Worm (Caenorhabditis elegans) whole organism, L4 larva: ENCODE results near the gene F28A10.5.

Experiments used
- F44E2.7 ChIP-seq: fragments of 200-800 bp; sonication (Bioruptor generic); IDR thresholded peaks from 2 replicates; pipeline ENCODE4 v2.1.2; 2022; ENCODE audit warnings: missing genetic modification characterization, missing compliant biosample characterization
- R02D3.7 ChIP-seq: fragments of 150-350 bp; sonication (generic microtip); optimal IDR thresholded peaks from 3 replicates; lab custom pipeline; 2014; ENCODE audit warnings: missing biosample characterization, missing genetic modification characterization
- Y105C5A.15 ChIP-seq: fragments of 200-800 bp; sonication (Bioruptor generic); IDR thresholded peaks from 2 replicates; pipeline ENCODE4 v1.3.6; 2022; ENCODE audit warnings: missing genetic modification characterization, missing compliant biosample characterization
- Y48G9A.11 ChIP-seq: fragments of 200-800 bp; sonication (Bioruptor generic); IDR thresholded peaks from 2 replicates; pipeline ENCODE4 v1.3.6; 2022; ENCODE audit warnings: missing genetic modification reagents, missing genetic modification characterization, missing compliant biosample characterization
- Y5F2A.4 ChIP-seq: fragments of 200-800 bp; sonication (Bioruptor generic); optimal IDR thresholded peaks from 2 replicates; lab custom pipeline; 2018; ENCODE audit warnings: mild to moderate bottlenecking, missing genetic modification characterization, missing compliant biosample characterization
- arid-1 ChIP-seq: fragments of 200-800 bp; sonication (Bioruptor generic); conservative IDR thresholded peaks from 2 replicates; pipeline ENCODE4 v1.3.6; 2022; ENCODE audit warnings: missing genetic modification reagents, missing genetic modification characterization, missing compliant biosample characterization
- ceh-28 ChIP-seq: fragments of 150-350 bp; optimal IDR thresholded peaks from 2 replicates; lab custom pipeline; 2014; ENCODE audit warnings: missing biosample characterization, missing genetic modification reagents, missing genetic modification characterization
- ceh-32 ChIP-seq: sonication (generic microtip); optimal IDR thresholded peaks from 2 replicates; lab custom pipeline; 2016; ENCODE audit warnings: mild to moderate bottlenecking, missing genetic modification characterization, missing compliant biosample characterization; ENCODE audit not compliant: poor library complexity
- ceh-44 ChIP-seq: fragments of 200-800 bp; sonication (Bioruptor generic); IDR thresholded peaks from 2 replicates; pipeline ENCODE4 v1.3.6; 2022; ENCODE audit warnings: missing genetic modification reagents, missing genetic modification characterization, missing compliant biosample characterization
- ceh-82 ChIP-seq: sonication (generic microtip); optimal IDR thresholded peaks from 2 replicates; lab custom pipeline; 2017; ENCODE audit warnings: missing biosample characterization, missing genetic modification characterization
- ces-1 ChIP-seq: fragments of 150-350 bp; sonication (generic microtip); optimal IDR thresholded peaks from 4 replicates; lab custom pipeline; 2014; ENCODE audit warnings: missing biosample characterization, missing genetic modification reagents, missing genetic modification characterization
- ctbp-1 ChIP-seq: fragments of 200-800 bp; sonication (Bioruptor generic); IDR thresholded peaks from 2 replicates; pipeline ENCODE4 v1.3.6; 2022; ENCODE audit warnings: missing genetic modification reagents, missing genetic modification characterization, missing compliant biosample characterization
- daf-12 ChIP-seq: fragments of 150-350 bp; optimal IDR thresholded peaks from 2 replicates; lab custom pipeline; 2014; ENCODE audit warnings: missing biosample characterization, missing genetic modification reagents, missing genetic modification characterization
- dmd-8 ChIP-seq: fragments of 200-800 bp; sonication (Bioruptor generic); IDR thresholded peaks from 2 replicates; pipeline ENCODE4 v1.3.6; 2022; ENCODE audit warnings: missing genetic modification characterization, missing compliant biosample characterization
- dpl-1 ChIP-seq: fragments of 150-350 bp; optimal IDR thresholded peaks from 2 replicates; lab custom pipeline; 2014; ENCODE audit warnings: missing biosample characterization, missing genetic modification reagents, missing genetic modification characterization
- fkh-10 ChIP-seq: fragments of 150-350 bp; optimal IDR thresholded peaks from 2 replicates; lab custom pipeline; 2014; ENCODE audit warnings: missing biosample characterization, missing genetic modification reagents, missing genetic modification characterization
- gei-8 ChIP-seq: fragments of 200-800 bp; sonication (Bioruptor generic); optimal IDR thresholded peaks from 2 replicates; lab custom pipeline; 2018; ENCODE audit warnings: mild to moderate bottlenecking, missing genetic modification characterization, missing compliant biosample characterization
- jun-1 ChIP-seq: fragments of 150-350 bp; optimal IDR thresholded peaks from 2 replicates; lab custom pipeline; 2014; ENCODE audit warnings: missing biosample characterization, missing genetic modification reagents, missing genetic modification characterization
- lim-7 ChIP-seq: fragments of 200-800 bp; sonication (Bioruptor generic); IDR thresholded peaks from 2 replicates; pipeline ENCODE4 v1.3.6; 2022; ENCODE audit warnings: missing genetic modification characterization, missing compliant biosample characterization
- lsy-2 ChIP-seq, 2 experiments: fragments of 150-350 bp in 1 of 2; sonication (generic microtip) in 1 of 2; optimal IDR thresholded peaks; 2 replicates each; lab custom pipeline; 2014 to 2017; ENCODE audit warnings: missing biosample characterization in 2 of 2, missing genetic modification characterization in 2 of 2
- madf-5 ChIP-seq, 2 experiments: fragments of 200-800 bp; sonication (Bioruptor generic); IDR thresholded peaks; 2 replicates each; pipeline ENCODE4 v1.3.6; 2022; ENCODE audit warnings: missing compliant biosample characterization in 2 of 2, missing genetic modification characterization in 2 of 2
- mdt-29 ChIP-seq: fragments of 200-800 bp; sonication (Bioruptor generic); IDR thresholded peaks from 2 replicates; pipeline ENCODE4 v1.3.6; 2022; ENCODE audit warnings: missing genetic modification reagents, missing genetic modification characterization, missing compliant biosample characterization
- mep-1 ChIP-seq: fragments of 150-350 bp; sonication (generic microtip); optimal IDR thresholded peaks from 3 replicates; lab custom pipeline; 2014; ENCODE audit warnings: missing biosample characterization, missing genetic modification characterization
- mxl-3 ChIP-seq: fragments of 200-800 bp; sonication (Bioruptor generic); optimal IDR thresholded peaks from 2 replicates; lab custom pipeline; 2018; ENCODE audit warnings: mild to moderate bottlenecking, missing genetic modification characterization, missing compliant biosample characterization
- nhr-102 ChIP-seq: sonication (generic microtip); optimal IDR thresholded peaks from 2 replicates; lab custom pipeline; 2016; ENCODE audit warnings: mild to moderate bottlenecking, missing genetic modification characterization, moderate library complexity, missing compliant biosample characterization
- nhr-25 ChIP-seq: sonication (generic microtip); optimal IDR thresholded peaks from 2 replicates; lab custom pipeline; 2017; ENCODE audit warnings: missing genetic modification characterization, mild to moderate bottlenecking, missing compliant biosample characterization, antibody characterized with exemption, moderate library complexity, borderline replicate concordance; ENCODE audit not compliant: insufficient read depth
- nhr-28 ChIP-seq: fragments of 150-350 bp; optimal IDR thresholded peaks from 2 replicates; lab custom pipeline; 2014; ENCODE audit warnings: missing biosample characterization, missing genetic modification characterization
- nhr-6 ChIP-seq: fragments of 150-350 bp; optimal IDR thresholded peaks from 2 replicates; lab custom pipeline; 2014; ENCODE audit warnings: missing biosample characterization, missing genetic modification characterization
- nhr-76 ChIP-seq: fragments of 150-350 bp; optimal IDR thresholded peaks from 2 replicates; lab custom pipeline; 2014; ENCODE audit warnings: missing biosample characterization, missing genetic modification characterization
- nhr-77 ChIP-seq: fragments of 150-350 bp; optimal IDR thresholded peaks from 2 replicates; lab custom pipeline; 2014; ENCODE audit warnings: missing biosample characterization, missing genetic modification characterization
- set-16 ChIP-seq: fragments of 200-800 bp; sonication (Bioruptor generic); IDR thresholded peaks from 2 replicates; pipeline ENCODE4 v1.3.6; 2022; ENCODE audit warnings: missing genetic modification reagents, missing genetic modification characterization, missing compliant biosample characterization
- skn-1 ChIP-seq: fragments of 150-350 bp; optimal IDR thresholded peaks from 2 replicates; lab custom pipeline; 2014; ENCODE audit warnings: missing biosample characterization, missing genetic modification characterization
- snpc-1.2 ChIP-seq: fragments of 200-800 bp; sonication (Bioruptor generic); IDR thresholded peaks from 2 replicates; pipeline ENCODE4 v1.3.6; 2022; ENCODE audit warnings: missing genetic modification reagents, missing genetic modification characterization, missing compliant biosample characterization
- unc-62 ChIP-seq, 3 experiments: fragments of 150-350 bp in 1 of 3; sonication (generic microtip); optimal IDR thresholded peaks in 2 of 3; peaks in 1 of 3; 1 replicate in 1 of 3; 2 replicates in 2 of 3; lab custom pipeline; 2014 to 2017; ENCODE audit warnings: missing biosample characterization in 3 of 3, missing genetic modification characterization in 3 of 3, missing genetic modification reagents in 3 of 3, missing genotype in 1 of 3
- zag-1 ChIP-seq: fragments of 150-350 bp; optimal IDR thresholded peaks from 2 replicates; lab custom pipeline; 2014; ENCODE audit warnings: missing biosample characterization, missing genetic modification characterization
- zfp-2 ChIP-seq: sonication (generic microtip); optimal IDR thresholded peaks from 2 replicates; lab custom pipeline; 2016; ENCODE audit warnings: mild to moderate bottlenecking, missing genetic modification characterization, missing compliant biosample characterization

Gene F28A10.5

ce11 chrII:820519-820918 is 29.9 kb downstream of the F28A10.5 start, which contains the start of gene F46F5.7 (continued):
- TF ChIP-seq ctbp-1 (GFP tag; lab: Robert Waterston, UW) = no peak
- TF ChIP-seq, all 104 proteins: peak for 0

DNA sequence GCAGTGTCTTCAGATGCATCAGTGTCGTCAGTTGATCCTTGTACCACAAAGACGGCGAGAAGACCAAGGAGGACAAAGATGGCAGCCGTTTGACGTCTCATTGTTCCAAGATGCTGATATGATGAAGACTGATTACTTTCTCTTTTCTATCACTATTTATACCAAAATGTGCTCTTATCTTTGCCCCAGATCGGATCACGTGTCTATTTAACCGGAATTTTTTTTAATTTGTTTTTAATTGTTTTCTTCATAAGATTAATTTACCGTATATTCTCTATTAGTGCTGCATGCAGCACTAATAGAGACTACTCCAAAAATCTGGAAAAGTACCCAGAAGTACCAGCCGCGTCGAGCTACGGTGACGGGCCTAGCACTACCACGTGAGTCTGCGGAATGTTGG is 35.7 kb downstream of the F28A10.5 start, which contains the start of gene msrp-3:
TSS of gene msrp-3 (minus strand) at position 101 of the 400 bp plus-strand sequence.
- TF ChIP-seq ceh-32 (tag; lab: Kevin White, UChicago) = no peak
- no peak for TF ChIP-seq ceh-44
- TF ChIP-seq dmd-8 (GFP tag; lab: Robert Waterston, UW) = no peak
- TF ChIP-seq ces-1 (GFP tag; lab: Kevin White, UChicago) = no peak
- TF ChIP-seq jun-1 (tag; lab: Kevin White, UChicago) = no peak
- no peak for TF ChIP-seq nhr-102 (tag; lab: Kevin White, UChicago)
- no peak for TF ChIP-seq mdt-29 (GFP tag; lab: Robert Waterston, UW)
- no peak for TF ChIP-seq Y105C5A.15 (GFP tag; lab: Robert Waterston, UW)
- TF ChIP-seq skn-1 (tag; lab: Kevin White, UChicago) = no peak
- TF ChIP-seq R02D3.7 = no peak
- no peak for TF ChIP-seq nhr-28 (tag; lab: Kevin White, UChicago)

- no peak for TF ChIP-seq snpc-1.2 (GFP tag; lab: Robert Waterston, UW)
- no peak for TF ChIP-seq dpl-1 (GFP tag; lab: Kevin White, UChicago)
- no peak for TF ChIP-seq mxl-3 (GFP tag; lab: Kevin White, UChicago)
- no peak for TF ChIP-seq arid-1
- TF ChIP-seq mdt-29 (GFP tag; lab: Robert Waterston, UW) = no peak
- TF ChIP-seq madf-5 (GFP tag; IDR thresholded peaks at IDR 0.05; lab: Robert Waterston, UW) = no peak
- no peak for TF ChIP-seq dmd-8 (GFP tag; lab: Robert Waterston, UW)
- no peak for TF ChIP-seq fkh-10 (GFP tag; lab: Kevin White, UChicago)
- no peak for TF ChIP-seq zfp-2 (tag; lab: Kevin White, UChicago)
- no peak for TF ChIP-seq Y5F2A.4 (GFP tag; lab: Kevin White, UChicago)
- no peak for TF ChIP-seq nhr-76 (tag; lab: Kevin White, UChicago)
- TF ChIP-seq nhr-25 (tag; lab: Kevin White, UChicago) = no peak
- no peak for TF ChIP-seq Y48G9A.11 (GFP tag; lab: Robert Waterston, UW)
Observed at ce11 chrII:812917-813316, 37.5 kb downstream of the F28A10.5 start, which contains the start of gene F46F5.5. Gene F46F5.5, minus strand, starts transcription at chrII:813017.

DNA sequence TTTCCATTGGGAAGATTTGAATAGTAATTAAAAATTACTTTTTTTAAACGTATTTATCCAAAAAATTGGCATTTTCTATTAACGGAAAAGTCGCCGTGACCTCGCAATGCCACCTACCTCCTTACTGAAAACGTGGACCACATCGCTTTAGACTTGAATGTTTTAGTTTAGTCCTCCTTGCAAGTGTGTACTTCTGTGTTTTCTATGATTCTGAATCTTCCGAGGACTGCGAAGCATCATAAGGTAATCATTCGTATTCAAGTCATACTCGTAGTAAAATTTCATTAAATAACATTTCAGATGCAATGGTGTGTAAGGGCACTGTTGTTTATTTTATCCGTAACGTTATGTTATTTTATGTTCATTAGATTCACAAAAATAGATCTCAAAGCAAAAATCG is 42.0 kb downstream of the F28A10.5 start, which contains the start of gene F46F5.11:
TSS of gene F46F5.11 (plus strand) at position 301 of the 400 bp plus-strand sequence.
- TF ChIP-seq nhr-77 (tag; lab: Kevin White, UChicago) = no peak
- TF ChIP-seq zag-1 (tag; lab: Kevin White, UChicago) = no peak
- no peak for TF ChIP-seq nhr-25 (tag; lab: Kevin White, UChicago)
- TF ChIP-seq unc-62 (GFP tag; optimal IDR thresholded peaks at IDR 0.05 in 1 of 2; lab: Kevin White, UChicago) = no peak
- TF ChIP-seq unc-62 (tag; optimal IDR thresholded peaks at IDR 0.05; lab: Kevin White, UChicago) = no peak
- no peak for TF ChIP-seq nhr-6 (tag; lab: Kevin White, UChicago)
- no peak for TF ChIP-seq daf-12 (tag; lab: Kevin White, UChicago)
- TF ChIP-seq ceh-32 (tag; lab: Kevin White, UChicago) = no peak
- TF ChIP-seq mep-1 = no peak
- no peak for TF ChIP-seq set-16 (GFP tag; lab: Robert Waterston, UW)
- no peak for TF ChIP-seq ceh-28 (tag; lab: Kevin White, UChicago)
- no peak for TF ChIP-seq ceh-82 (tag; lab: Kevin White, UChicago)
- TF ChIP-seq, all 104 proteins: peak for 0

DNA sequence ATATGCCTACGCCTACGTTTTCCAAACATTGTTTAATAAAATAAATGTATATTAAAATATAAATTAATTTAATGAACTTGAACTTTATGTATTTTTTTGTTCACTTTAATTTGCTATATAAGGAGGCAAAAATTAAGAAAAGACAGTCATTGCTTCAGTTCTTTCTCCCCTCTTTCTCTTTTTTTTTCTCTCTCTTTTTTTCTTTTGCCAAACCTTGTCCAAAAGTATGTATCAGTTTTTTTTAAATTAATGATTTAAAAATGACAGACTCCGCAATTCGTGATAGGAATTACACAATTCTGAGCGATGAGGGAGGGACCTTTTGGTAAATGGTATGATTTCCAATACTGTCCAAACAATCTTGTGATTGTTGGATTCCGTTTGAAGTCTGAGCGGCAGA is 47.5 kb downstream of the F28A10.5 start, which contains the start of gene F46F5.13:
TSS of gene F46F5.13 (plus strand) at position 301 of the 400 bp plus-strand sequence.
- TF ChIP-seq Y48G9A.11 (GFP tag; lab: Robert Waterston, UW) = no peak
- no peak for TF ChIP-seq lsy-2 (tag; optimal IDR thresholded peaks at IDR 0.05; lab: Kevin White, UChicago)
- no peak for TF ChIP-seq lim-7 (GFP tag; lab: Robert Waterston, UW)
- no peak for TF ChIP-seq gei-8
- no peak for TF ChIP-seq F44E2.7 (GFP tag; lab: Robert Waterston, UW)
